Worm (Caenorhabditis elegans): ENCODE results near the gene slfl-4.

- TF ChIP-seq unc-39 (tag; optimal IDR thresholded peaks at IDR 0.05) (no peak), zip-8 (tag; optimal IDR thresholded peaks at IDR 0.05) (no peak), ztf-11 (tag; optimal IDR thresholded peaks at IDR 0.05) (no peak), ceh-83 (GFP tag; optimal IDR thresholded peaks at IDR 0.05) (no peak)
Observed at ce11 chrIV:5317106-5317505, 42.8 kb downstream of the slfl-4 start.
